Fruit fly (Drosophila melanogaster): ENCODE measurements around the gene CG5250.
A peak's percentile ranks its signal among the peaks of the same experiment; 100 is the strongest.

CG5250 gene

DNA sequence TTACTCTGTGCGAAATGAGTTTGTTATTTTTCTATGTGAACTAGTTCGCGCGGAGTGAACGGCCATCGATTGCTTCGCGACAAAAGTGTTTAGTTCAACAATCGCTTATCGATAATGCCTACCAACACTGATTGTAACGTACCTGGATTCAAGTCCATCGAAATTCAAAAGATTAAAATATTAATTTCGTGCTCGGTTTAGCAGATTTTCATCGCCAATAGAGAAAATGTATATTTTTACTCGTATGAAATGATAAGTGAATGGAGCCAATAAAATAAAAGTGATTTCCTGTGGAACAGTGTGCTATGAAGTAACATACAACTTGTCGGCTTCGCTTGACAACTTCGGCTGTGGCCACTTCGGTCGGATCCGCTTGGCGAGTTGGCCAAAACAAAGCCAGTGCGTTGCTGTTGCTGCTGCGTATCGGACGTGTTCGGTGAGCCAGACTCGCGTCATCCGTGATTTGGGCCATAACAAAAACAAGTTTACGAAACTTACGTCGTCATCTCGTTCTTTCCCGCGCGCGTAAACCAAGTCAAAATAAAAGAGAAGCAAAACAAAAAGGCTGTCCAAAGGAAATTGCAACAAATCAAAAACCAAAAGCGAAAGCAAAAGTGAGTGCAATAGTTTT lies 48.7 kb downstream of the CG5250 start, which contains the start of the genes CG5555 and myd (continued):
- TF ChIP-seq H2.0 (GFP tag; IDR thresholded peaks at IDR 0.05) = peak; percentile 25; the same call in 1 of the 2 replicates
- TF ChIP-seq CG12659 (GFP tag; optimal IDR thresholded peaks at IDR 0.05) = peak; percentile 72
- no peak for TF ChIP-seq jumu (GFP tag; optimal IDR thresholded peaks at IDR 0.05)
- TF ChIP-seq ftz-f1 (GFP tag; optimal IDR thresholded peaks at IDR 0.05) = no peak
- TF ChIP-seq CG30431 (GFP tag; optimal IDR thresholded peaks at IDR 0.05) = no peak
- peak; percentile 33; the same call in 1 of the 3 replicates for TF ChIP-seq CG7357 (GFP tag; IDR thresholded peaks at IDR 0.05)
- peak; percentile 60 for TF ChIP-seq pzg (GFP tag; optimal IDR thresholded peaks at IDR 0.05)
- no peak for TF ChIP-seq CG8924 (tag; optimal IDR thresholded peaks at IDR 0.05)
- no peak for TF ChIP-seq Ravus (GFP tag; IDR thresholded peaks at IDR 0.05)
- TF ChIP-seq CG8359 (GFP tag; optimal IDR thresholded peaks at IDR 0.05; ENCODE audit: borderline replicate concordance) = no peak
- TF ChIP-seq CG15073 (GFP tag; optimal IDR thresholded peaks at IDR 0.05) = no peak
- TF ChIP-seq disco-r (GFP tag; optimal IDR thresholded peaks at IDR 0.05) = peak; percentile 57
- TF ChIP-seq Dp (GFP tag; optimal IDR thresholded peaks at IDR 0.05) = peak; percentile 80
- TF ChIP-seq kni (GFP tag; optimal IDR thresholded peaks at IDR 0.05) = peak; percentile 3
- peak; percentile 13 for TF ChIP-seq pum (GFP tag; optimal IDR thresholded peaks at IDR 0.05)
- no peak for TF ChIP-seq CG7556 (GFP tag; optimal IDR thresholded peaks at IDR 0.05)
- TF ChIP-seq crol (GFP tag; IDR thresholded peaks at IDR 0.05) = no peak
- no peak for TF ChIP-seq TFAM (GFP tag; optimal IDR thresholded peaks at IDR 0.05)
- TF ChIP-seq CG18764 (GFP tag; optimal IDR thresholded peaks at IDR 0.05) = no peak
- no peak for TF ChIP-seq CG11560 (tag; IDR thresholded peaks at IDR 0.05)
- TF ChIP-seq abd-A (tag; optimal IDR thresholded peaks at IDR 0.05) = peak; percentile 47
- no peak for TF ChIP-seq ro (GFP tag; IDR thresholded peaks at IDR 0.05)
- TF ChIP-seq ara (GFP tag; IDR thresholded peaks at IDR 0.05) = peak; percentile 52; the same call in 1 of the 2 replicates
- peak; percentile 50; the same call in 1 of the 3 replicates for TF ChIP-seq ken (GFP tag; IDR thresholded peaks at IDR 0.05)
- TF ChIP-seq seq (GFP tag; IDR thresholded peaks at IDR 0.05) = peak; percentile 15; the same call in 1 of the 2 replicates
- TF ChIP-seq CG34224 (GFP tag; IDR thresholded peaks at IDR 0.05; ENCODE audit: partially characterized antibody) = peak; percentile 82
- no peak for TF ChIP-seq hth (optimal IDR thresholded peaks at IDR 0.05)
- TF ChIP-seq kah (GFP tag; optimal IDR thresholded peaks at IDR 0.05) = no peak
- TF ChIP-seq Camta (GFP tag; optimal IDR thresholded peaks at IDR 0.05) = peak; percentile 28
- no peak for TF ChIP-seq Nf-YA (GFP tag; IDR thresholded peaks at IDR 0.05)
- TF ChIP-seq tup (GFP tag; optimal IDR thresholded peaks at IDR 0.05) = no peak
- TF ChIP-seq Chrac-16 (GFP tag; optimal IDR thresholded peaks at IDR 0.05) = no peak
- TF ChIP-seq CG1233 (GFP tag; optimal IDR thresholded peaks at IDR 0.05) = no peak
- peak; percentile 16 for TF ChIP-seq Nf-YB (GFP tag; optimal IDR thresholded peaks at IDR 0.05)
- TF ChIP-seq sqz (GFP tag; optimal IDR thresholded peaks at IDR 0.05) = no peak
- peak; percentile 42; the same call in 1 of the 2 replicates for TF ChIP-seq CG31224 (GFP tag; IDR thresholded peaks at IDR 0.05)
- no peak for TF ChIP-seq wek (GFP tag; optimal IDR thresholded peaks at IDR 0.05)
- no peak for TF ChIP-seq sc (optimal IDR thresholded peaks at IDR 0.05)
- TF ChIP-seq sc (GFP tag; optimal IDR thresholded peaks at IDR 0.05) = no peak
- no peak for TF ChIP-seq CG12236 (GFP tag; optimal IDR thresholded peaks at IDR 0.05)
- TF ChIP-seq vvl (GFP tag; IDR thresholded peaks at IDR 0.05) = peak; percentile 65; the same call in 1 of the 2 replicates
- peak; percentile 69; the same call in 1 of the 2 replicates for TF ChIP-seq ato (GFP tag; IDR thresholded peaks at IDR 0.05; ENCODE audit: partially characterized antibody)
- peak; percentile 65 for TF ChIP-seq Jarid2 (GFP tag; optimal IDR thresholded peaks at IDR 0.05)
- TF ChIP-seq esg (GFP tag; conservative IDR thresholded peaks at IDR 0.05) = no peak
- TF ChIP-seq al (GFP tag; IDR thresholded peaks at IDR 0.05) = no peak
- TF ChIP-seq NfI (GFP tag; optimal IDR thresholded peaks at IDR 0.05) = peak; percentile 50
- TF ChIP-seq Ada2b (GFP tag; IDR thresholded peaks at IDR 0.05) = no peak
- TF ChIP-seq bcd (GFP tag; optimal IDR thresholded peaks at IDR 0.05) = no peak
- TF ChIP-seq CG11696 (GFP tag; IDR thresholded peaks at IDR 0.05) = 0 out of 2 replicates have a peak, but pooled peaks have one; percentile 31
- peak; percentile 55 for TF ChIP-seq Fer1 (GFP tag; optimal IDR thresholded peaks at IDR 0.05)
